Worm (Caenorhabditis elegans) whole organism, early embryonic: Measurements from ENCODE around the gene snf-11.

Experiments
- B0310.2 ChIP-seq: sonication (generic microtip); optimal IDR thresholded peaks from 2 replicates; lab custom pipeline; 2016; ENCODE audit warnings: mild to moderate bottlenecking, missing genetic modification characterization, missing compliant biosample characterization
- F13C5.2 ChIP-seq: sonication (generic microtip); optimal IDR thresholded peaks from 2 replicates; lab custom pipeline; 2017; ENCODE audit warnings: mild to moderate bottlenecking, missing genetic modification characterization, inconsistent platforms, missing compliant biosample characterization
- aly-1 ChIP-seq: sonication (generic microtip); optimal IDR thresholded peaks from 2 replicates; lab custom pipeline; 2016; ENCODE audit warnings: missing genetic modification characterization, missing compliant biosample characterization
- ama-1 ChIP-seq: fragments of 150-350 bp; optimal IDR thresholded peaks from 2 replicates; lab custom pipeline; 2014
- ceh-13 ChIP-seq: fragments of 200-800 bp; sonication (Bioruptor generic); optimal IDR thresholded peaks from 2 replicates; lab custom pipeline; 2018; ENCODE audit warnings: mild to moderate bottlenecking, missing genetic modification characterization, missing compliant biosample characterization
- flt-1 ChIP-seq: fragments of 200-800 bp; sonication (Bioruptor generic); IDR thresholded peaks from 2 replicates; pipeline ENCODE4 v1.3.6; 2022; ENCODE audit warnings: missing genetic modification characterization, missing compliant biosample characterization
- hmg-4 ChIP-seq: fragments of 200-800 bp; sonication (Bioruptor generic); optimal IDR thresholded peaks from 2 replicates; lab custom pipeline; 2018; ENCODE audit warnings: mild to moderate bottlenecking, missing genetic modification characterization, missing compliant biosample characterization
- hnd-1 ChIP-seq: sonication (generic microtip); optimal IDR thresholded peaks from 2 replicates; lab custom pipeline; 2016; ENCODE audit warnings: missing genetic modification characterization, missing compliant biosample characterization
- pes-1 ChIP-seq: fragments of 200-800 bp; sonication (Bioruptor generic); IDR thresholded peaks from 2 replicates; pipeline ENCODE4 v1.3.6; 2022; ENCODE audit warnings: missing genetic modification reagents, missing genetic modification characterization, missing compliant biosample characterization
- scrt-1 ChIP-seq: fragments of 200-800 bp; sonication (Bioruptor generic); IDR thresholded peaks from 2 replicates; pipeline ENCODE4 v1.3.6; 2022; ENCODE audit warnings: missing genetic modification characterization, missing compliant biosample characterization
- tbx-37 ChIP-seq: fragments of 200-800 bp; sonication (Bioruptor generic); conservative IDR thresholded peaks from 2 replicates; pipeline ENCODE4 v1.3.6; 2022; ENCODE audit warnings: missing genetic modification reagents, missing genetic modification characterization, missing compliant biosample characterization
- tra-4 ChIP-seq: sonication (generic microtip); optimal IDR thresholded peaks from 2 replicates; lab custom pipeline; 2017; ENCODE audit warnings: missing genetic modification characterization, missing compliant biosample characterization

ce11 chrV:11299406-11299805 lies 8.8 kb downstream of the snf-11 start:
- no peak for TF ChIP-seq ama-1
- TF ChIP-seq F13C5.2 (tag; lab: Kevin White, UChicago): no peak
- TF ChIP-seq aly-1: no peak
- no peak for TF ChIP-seq flt-1 (GFP tag; lab: Robert Waterston, UW)
- no peak for TF ChIP-seq tbx-37
- TF ChIP-seq B0310.2 (tag; lab: Kevin White, UChicago): no peak
- TF ChIP-seq hnd-1 (tag; lab: Kevin White, UChicago): no peak
- no peak for TF ChIP-seq scrt-1 (GFP tag; lab: Robert Waterston, UW)
- TF ChIP-seq hmg-4: no peak
- no peak for TF ChIP-seq pes-1 (GFP tag; lab: Robert Waterston, UW)
- TF ChIP-seq tra-4 (tag; lab: Kevin White, UChicago): no peak
- TF ChIP-seq ceh-13: no peak
